Fruit fly (Drosophila melanogaster) whole organism, wandering third instar larva: ENCODE measurements around the gene CG31099.

Experiments used
- Abd-B ChIP-seq: fragments of >200 bp; optimal IDR thresholded peaks from 2 replicates; lab custom pipeline; 2017; ENCODE audit warnings: missing biosample characterization, missing genetic modification characterization
- CG32264 ChIP-seq: fragments of 200-800 bp; sonication (Bioruptor generic); optimal IDR thresholded peaks from 2 replicates; lab custom pipeline; 2016; ENCODE audit warnings: missing biosample characterization, missing genetic modification characterization
- CG9705 ChIP-seq: fragments of 200-800 bp; sonication (Bioruptor generic); optimal IDR thresholded peaks from 2 replicates; lab custom pipeline; 2018; ENCODE audit warnings: missing biosample characterization, mild to moderate bottlenecking, missing genetic modification characterization
- CrebA ChIP-seq: fragments of 200-800 bp; sonication (Bioruptor generic); optimal IDR thresholded peaks from 2 replicates; lab custom pipeline; 2016; ENCODE audit warnings: missing biosample characterization, mild to moderate bottlenecking, missing genetic modification characterization, borderline replicate concordance
- Dfd ChIP-seq: fragments of >200 bp; optimal IDR thresholded peaks from 2 replicates; lab custom pipeline; 2017; ENCODE audit warnings: missing biosample characterization, missing genetic modification characterization
- Dif ChIP-seq: fragments of 200-275, 200-300 bp; sonication (Bioruptor generic); optimal IDR thresholded peaks from 2 replicates; lab custom pipeline; 2018; ENCODE audit warnings: missing biosample characterization, missing genetic modification characterization; ENCODE audit not compliant: partially characterized antibody
- GATAd ChIP-seq: sonication (Bioruptor generic); optimal IDR thresholded peaks from 2 replicates; lab custom pipeline; 2016; ENCODE audit warnings: missing biosample characterization, missing genetic modification characterization
- HLH106 ChIP-seq: fragments of 200-800 bp; optimal IDR thresholded peaks from 3 replicates; lab custom pipeline; 2019; ENCODE audit warnings: missing biosample characterization, mild to moderate bottlenecking, missing genetic modification characterization, moderate library complexity
- Hnf4 ChIP-seq: fragments of 200-800 bp; sonication (Bioruptor generic); optimal IDR thresholded peaks from 2 replicates; lab custom pipeline; 2016; ENCODE audit warnings: missing biosample characterization, mild to moderate bottlenecking, missing genetic modification characterization
- Hr78 ChIP-seq: fragments of >200 bp; optimal IDR thresholded peaks from 2 replicates; lab custom pipeline; 2017; ENCODE audit warnings: missing biosample characterization, missing genetic modification characterization
- Hr83 ChIP-seq: fragments of 200-300 bp; sonication (Bioruptor generic); optimal IDR thresholded peaks from 2 replicates; lab custom pipeline; 2016; ENCODE audit warnings: missing biosample characterization, mild to moderate bottlenecking, missing genetic modification characterization, moderate library complexity; ENCODE audit not compliant: poor library complexity, severe bottlenecking
- Jra ChIP-seq: sonication (Bioruptor generic); optimal IDR thresholded peaks from 2 replicates; lab custom pipeline; 2016; ENCODE audit warnings: missing biosample characterization, missing genetic modification characterization
- Mio ChIP-seq: sonication (Bioruptor generic); optimal IDR thresholded peaks from 2 replicates; lab custom pipeline; 2016; ENCODE audit warnings: missing biosample characterization, missing genetic modification characterization
- Myc ChIP-seq: fragments of >200 bp; optimal IDR thresholded peaks from 2 replicates; lab custom pipeline; 2017
- N ChIP-seq: fragments of >200 bp; optimal IDR thresholded peaks from 2 replicates; lab custom pipeline; 2018; ENCODE audit warnings: missing biosample characterization, missing external identifiers, missing genetic modification characterization
- OdsH ChIP-seq: fragments of 200-800 bp; sonication (Bioruptor generic); optimal IDR thresholded peaks from 2 replicates; lab custom pipeline; 2016; ENCODE audit warnings: missing biosample characterization, mild to moderate bottlenecking, missing genetic modification characterization
- Rel ChIP-seq, 2 experiments: fragments of 200-800 bp; sonication (Bioruptor generic) in 1 of 2; optimal IDR thresholded peaks; 2 replicates in 1 of 2; 3 replicates in 1 of 2; lab custom pipeline; 2016 to 2019; ENCODE audit warnings: mild to moderate bottlenecking in 2 of 2, missing biosample characterization in 2 of 2, missing genetic modification characterization in 2 of 2, moderate library complexity in 1 of 2
- Sp1 ChIP-seq: fragments of 200-800 bp; sonication (Bioruptor generic); optimal IDR thresholded peaks from 3 replicates; lab custom pipeline; 2019; ENCODE audit warnings: missing biosample characterization, mild to moderate bottlenecking, missing genetic modification characterization, moderate library complexity
- Vsx2 ChIP-seq: fragments of 200-300, 225-300 bp; sonication (Bioruptor generic); optimal IDR thresholded peaks from 2 replicates; lab custom pipeline; 2018; ENCODE audit warnings: missing biosample characterization, missing genetic modification characterization; ENCODE audit not compliant: partially characterized antibody
- br ChIP-seq: fragments of 200-800 bp; sonication (Bioruptor generic); optimal IDR thresholded peaks from 2 replicates; lab custom pipeline; 2016; ENCODE audit warnings: missing biosample characterization, missing genetic modification characterization
- brk ChIP-seq: fragments of 200-800 bp; sonication (Bioruptor generic); optimal IDR thresholded peaks from 2 replicates; lab custom pipeline; 2016; ENCODE audit warnings: missing biosample characterization, mild to moderate bottlenecking, missing genetic modification characterization
- dl ChIP-seq, 2 experiments: fragments of 175-275, 200-275 bp in 1 of 2; fragments of 200-275 bp in 1 of 2; sonication (Bioruptor generic); optimal IDR thresholded peaks; lab custom pipeline; 2018; ENCODE audit warnings: mild to moderate bottlenecking in 2 of 2, missing biosample characterization in 2 of 2, missing genetic modification characterization in 2 of 2, moderate library complexity in 2 of 2; ENCODE audit not compliant: partially characterized antibody in 2 of 2, insufficient read depth in 1 of 2
- dmrt93B ChIP-seq: fragments of 200-800 bp; sonication (Bioruptor generic); optimal IDR thresholded peaks from 2 replicates; lab custom pipeline; 2018; ENCODE audit warnings: missing biosample characterization, mild to moderate bottlenecking, missing genetic modification characterization
- dsf ChIP-seq: sonication (Bioruptor generic); optimal IDR thresholded peaks from 2 replicates; lab custom pipeline; 2016; ENCODE audit warnings: missing biosample characterization, missing genetic modification characterization, borderline replicate concordance
- ey ChIP-seq: fragments of 200-800 bp; sonication (Bioruptor generic); optimal IDR thresholded peaks from 2 replicates; lab custom pipeline; 2016; ENCODE audit warnings: missing biosample characterization, missing genetic modification characterization
- foxo ChIP-seq, 2 experiments: fragments of 200-800 bp; sonication (Bioruptor generic); optimal IDR thresholded peaks; 2 replicates in 1 of 2; 3 replicates in 1 of 2; lab custom pipeline; 2016 to 2017; ENCODE audit warnings: missing biosample characterization in 2 of 2, missing genetic modification characterization in 2 of 2
- fru ChIP-seq: fragments of 200-800 bp; sonication (Bioruptor generic); optimal IDR thresholded peaks from 3 replicates; lab custom pipeline; 2016; ENCODE audit warnings: missing biosample characterization, mild to moderate bottlenecking, missing genetic modification characterization
- h ChIP-seq: fragments of 200-800 bp; sonication (Bioruptor generic); optimal IDR thresholded peaks from 3 replicates; lab custom pipeline; 2016; ENCODE audit warnings: missing biosample characterization, mild to moderate bottlenecking, missing genetic modification characterization
- jim ChIP-seq: fragments of 175-275, 200-325 bp; sonication (Bioruptor generic); optimal IDR thresholded peaks from 2 replicates; lab custom pipeline; 2016; ENCODE audit warnings: missing biosample characterization, mild to moderate bottlenecking, missing genetic modification characterization
- lola ChIP-seq: fragments of >200 bp; optimal IDR thresholded peaks from 2 replicates; lab custom pipeline; 2017; ENCODE audit warnings: missing biosample characterization, missing genetic modification characterization
- pan ChIP-seq: fragments of >200 bp; optimal IDR thresholded peaks from 2 replicates; lab custom pipeline; 2017
- psq ChIP-seq: fragments of 200-800 bp; sonication (Bioruptor generic); optimal IDR thresholded peaks from 3 replicates; lab custom pipeline; 2017; ENCODE audit warnings: missing biosample characterization, mild to moderate bottlenecking, missing genetic modification characterization, moderate library complexity
- rgr ChIP-seq: fragments of 200-800 bp; sonication (Bioruptor generic); optimal IDR thresholded peaks from 3 replicates; lab custom pipeline; 2016; ENCODE audit warnings: missing biosample characterization, mild to moderate bottlenecking, missing genetic modification characterization
- sage ChIP-seq: fragments of 200-800 bp; sonication (Bioruptor generic); optimal IDR thresholded peaks from 2 replicates; lab custom pipeline; 2016; ENCODE audit warnings: missing biosample characterization, mild to moderate bottlenecking, missing genetic modification characterization
- sv ChIP-seq: fragments of 200-800 bp; sonication (Bioruptor generic); optimal IDR thresholded peaks from 3 replicates; lab custom pipeline; 2016; ENCODE audit warnings: missing biosample characterization, missing genetic modification characterization
- tai ChIP-seq: sonication (Bioruptor generic); optimal IDR thresholded peaks from 2 replicates; lab custom pipeline; 2016; ENCODE audit warnings: missing biosample characterization, missing genetic modification characterization
- usp ChIP-seq: fragments of >200 bp; optimal IDR thresholded peaks from 2 replicates; lab custom pipeline; 2017; ENCODE audit warnings: missing biosample characterization, missing genetic modification characterization
- woc ChIP-seq: sonication (Bioruptor generic); optimal IDR thresholded peaks from 2 replicates; lab custom pipeline; 2016; ENCODE audit warnings: missing biosample characterization, mild to moderate bottlenecking, missing genetic modification characterization

The CG31099 gene

dm6 chr3R:25283209-25283670, 27.5 kb downstream of the CG31099 start, which contains the start of gene CG31300:
Gene CG31300 (plus strand): TSS chr3R:25283620.
- TF ChIP-seq dl (GFP tag; optimal IDR thresholded peaks at IDR 0.05; lab: Kevin White, UChicago; ENCODE audit: insufficient read depth in 1 of 2, partially characterized antibody in 2 of 2) = no peak
- no peak for TF ChIP-seq Mio
- no peak for TF ChIP-seq jim (GFP tag; lab: Kevin White, UChicago)

- TF ChIP-seq OdsH (peak; percentile 47), lola (GFP tag; lab: Kevin White, UChicago) (no peak), psq (GFP tag; lab: Kevin White, UChicago) (no peak), Jra (GFP tag; lab: Kevin White, UChicago) (no peak), br (peak; percentile 57), N (GFP tag; lab: Kevin White, UChicago) (no peak), Abd-B (GFP tag; lab: Kevin White, UChicago) (no peak), Hr83 (GFP tag; lab: Kevin White, UChicago) (peak; percentile 51), Myc (no peak), Hr78 (no peak), Sp1 (peak; percentile 55), tai (no peak), ey (no peak), h (no peak), pan (lab: Kevin White, UChicago) (no peak), dsf (GFP tag; lab: Kevin White, UChicago) (no peak), usp (GFP tag; lab: Kevin White, UChicago) (no peak), CG9705 (no peak), dmrt93B (GFP tag; lab: Kevin White, UChicago) (no peak), rgr (peak; percentile 36), Dfd (GFP tag; lab: Kevin White, UChicago) (no peak), jim (GFP tag; lab: Kevin White, UChicago) (no peak), woc (GFP tag; lab: Kevin White, UChicago) (no peak), Vsx2 (GFP tag; lab: Kevin White, UChicago) (no peak), GATAd (GFP tag; lab: Kevin White, UChicago) (no peak), sage (GFP tag; lab: Kevin White, UChicago) (no peak), Rel (GFP tag; optimal IDR thresholded peaks at IDR 0.05; lab: Kevin White, UChicago) (no peak), Rel (tag; optimal IDR thresholded peaks at IDR 0.05; lab: Kevin White, UChicago) (no peak), CG32264 (no peak), Mio (no peak), fru (GFP tag; lab: Kevin White, UChicago) (peak; percentile 50), dl (GFP tag; optimal IDR thresholded peaks at IDR 0.05; lab: Kevin White, UChicago; ENCODE audit: insufficient read depth in 1 of 2, partially characterized antibody in 2 of 2) (no peak), sv (GFP tag; lab: Kevin White, UChicago) (no peak), Dif (GFP tag; lab: Kevin White, UChicago) (no peak), HLH106 (no peak), Hnf4 (GFP tag; lab: Kevin White, UChicago) (peak; percentile 24), brk (no peak), foxo (GFP tag; optimal IDR thresholded peaks at IDR 0.05; lab: Kevin White, UChicago) (no peak), CrebA (GFP tag; lab: Kevin White, UChicago) (no peak)
These were observed 29.6 kb downstream of the CG31099 start, which contains the start of gene CG11892 for dm6 chr3R:25281165-25281564. Gene CG11892 (plus strand): TSS chr3R:25281548.

- TF ChIP-seq OdsH = peak; percentile 43
- TF ChIP-seq Vsx2 (GFP tag; lab: Kevin White, UChicago) = no peak
- TF ChIP-seq Hr83 (GFP tag; lab: Kevin White, UChicago) = peak; percentile 77
- TF ChIP-seq foxo (GFP tag; optimal IDR thresholded peaks at IDR 0.05; lab: Kevin White, UChicago) = peak in 1 of 2 experiments; percentile 18
- peak; percentile 4 for TF ChIP-seq ey
- no peak for TF ChIP-seq Hnf4 (GFP tag; lab: Kevin White, UChicago)
- peak; percentile 18 for TF ChIP-seq psq (GFP tag; lab: Kevin White, UChicago)
- no peak for TF ChIP-seq GATAd (GFP tag; lab: Kevin White, UChicago)
- TF ChIP-seq dmrt93B (GFP tag; lab: Kevin White, UChicago) = no peak
- no peak for TF ChIP-seq HLH106
- no peak for TF ChIP-seq Dif (GFP tag; lab: Kevin White, UChicago)
- TF ChIP-seq jim (GFP tag; lab: Kevin White, UChicago) = no peak
- peak; percentile 24 for TF ChIP-seq rgr
- TF ChIP-seq dsf (GFP tag; lab: Kevin White, UChicago) = no peak
- TF ChIP-seq sv (GFP tag; lab: Kevin White, UChicago) = no peak
- no peak for TF ChIP-seq sage (GFP tag; lab: Kevin White, UChicago)
- TF ChIP-seq Dfd (GFP tag; lab: Kevin White, UChicago) = no peak
- no peak for TF ChIP-seq Abd-B (GFP tag; lab: Kevin White, UChicago)
- no peak for TF ChIP-seq Myc
- no peak for TF ChIP-seq dl (GFP tag; optimal IDR thresholded peaks at IDR 0.05; lab: Kevin White, UChicago; ENCODE audit: insufficient read depth in 1 of 2, partially characterized antibody in 2 of 2)
- no peak for TF ChIP-seq pan (lab: Kevin White, UChicago)
- TF ChIP-seq Mio = no peak
- no peak for TF ChIP-seq CrebA (GFP tag; lab: Kevin White, UChicago)
- no peak for TF ChIP-seq Rel (GFP tag; optimal IDR thresholded peaks at IDR 0.05; lab: Kevin White, UChicago)
- no peak for TF ChIP-seq Rel (tag; optimal IDR thresholded peaks at IDR 0.05; lab: Kevin White, UChicago)
- no peak for TF ChIP-seq h
- no peak for TF ChIP-seq woc (GFP tag; lab: Kevin White, UChicago)
- no peak for TF ChIP-seq usp (GFP tag; lab: Kevin White, UChicago)
- no peak for TF ChIP-seq Hr78
- TF ChIP-seq lola (GFP tag; lab: Kevin White, UChicago) = no peak
- no peak for TF ChIP-seq N (GFP tag; lab: Kevin White, UChicago)
- TF ChIP-seq brk = no peak
- TF ChIP-seq tai = no peak
- no peak for TF ChIP-seq CG32264
- no peak for TF ChIP-seq CG9705
- peak; percentile 10 for TF ChIP-seq Sp1
- no peak for TF ChIP-seq Jra (GFP tag; lab: Kevin White, UChicago)
- TF ChIP-seq fru (GFP tag; lab: Kevin White, UChicago) = peak; percentile 13
These were observed 30.9 kb downstream of the CG31099 start, which contains the start of gene CG10514 for dm6 chr3R:25279796-25280350. Gene CG10514 (minus strand): TSS chr3R:25279846.
